Worm (Caenorhabditis elegans) whole organism, late embryonic: ENCODE measurements around the gene nck-1.

Experiments used
- ets-4 ChIP-seq: sonication (generic microtip); optimal IDR thresholded peaks from 2 replicates; lab custom pipeline; 2016; ENCODE audit warnings: missing genetic modification characterization, missing compliant biosample characterization
- hlh-30 ChIP-seq: sonication (generic microtip); optimal IDR thresholded peaks from 2 replicates; lab custom pipeline; 2017; ENCODE audit warnings: antibody characterized with exemption, missing genetic modification characterization, missing compliant biosample characterization; ENCODE audit not compliant: insufficient read depth
- unc-55 ChIP-seq: sonication (generic microtip); optimal IDR thresholded peaks from 2 replicates; lab custom pipeline; 2017; ENCODE audit warnings: missing biosample characterization, missing genetic modification reagents, missing genetic modification characterization

DNA sequence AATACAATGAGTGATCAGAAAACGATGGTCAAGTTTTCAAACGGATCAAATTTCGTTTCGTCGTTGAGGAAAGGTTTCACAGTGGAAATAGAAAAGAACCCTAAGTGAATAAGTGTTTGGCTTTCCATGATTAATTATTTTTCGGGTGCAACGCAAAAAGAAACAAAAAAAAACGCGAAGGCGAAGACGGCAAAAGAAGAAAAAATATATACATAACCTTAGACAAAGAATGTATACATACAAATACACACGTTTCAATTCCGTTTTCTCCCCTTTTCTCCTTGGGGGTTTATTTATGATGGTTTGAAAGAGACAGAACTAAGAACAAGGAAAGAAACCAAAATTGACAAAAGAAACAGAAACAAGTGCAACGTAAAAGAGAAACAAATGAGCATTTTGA is 8.7 kb upstream of the nck-1 start:
- no peak for TF ChIP-seq unc-55 (GFP tag; lab: Kevin White, UChicago)
- no peak for TF ChIP-seq ets-4
- TF ChIP-seq hlh-30 = no peak
